Worm (Caenorhabditis elegans) whole organism, L3 larva: ENCODE results near the gene str-27.

Experiments
- ZK546.5 ChIP-seq: sonication (generic microtip); optimal IDR thresholded peaks from 2 replicates; lab custom pipeline; 2017; ENCODE audit warnings: missing biosample characterization, missing genetic modification characterization
- aly-2 ChIP-seq: fragments of 150-350 bp; optimal IDR thresholded peaks from 2 replicates; lab custom pipeline; 2014; ENCODE audit warnings: missing biosample characterization, missing genetic modification characterization
- ama-1 ChIP-seq: fragments of 150-350 bp; optimal IDR thresholded peaks from 2 replicates; lab custom pipeline; 2018
- ceh-28 ChIP-seq: fragments of 150-350 bp; optimal IDR thresholded peaks from 2 replicates; lab custom pipeline; 2014; ENCODE audit warnings: missing biosample characterization, missing genetic modification reagents, missing genetic modification characterization
- ceh-9 ChIP-seq: sonication (generic microtip); optimal IDR thresholded peaks from 2 replicates; lab custom pipeline; 2018; ENCODE audit warnings: missing biosample characterization, missing genetic modification characterization
- egl-27 ChIP-seq: sonication (generic microtip); optimal IDR thresholded peaks from 4 replicates; lab custom pipeline; 2017; ENCODE audit warnings: missing biosample characterization, missing genetic modification reagents, missing genetic modification characterization
- egl-5 ChIP-seq: fragments of 150-350 bp; optimal IDR thresholded peaks from 2 replicates; lab custom pipeline; 2017; ENCODE audit warnings: missing biosample characterization, missing genetic modification reagents, missing genetic modification characterization, inconsistent platforms
- elt-1 ChIP-seq: fragments of 150-350 bp; optimal IDR thresholded peaks from 2 replicates; lab custom pipeline; 2014; ENCODE audit warnings: missing biosample characterization, missing genetic modification characterization
- elt-2 ChIP-seq: sonication (generic microtip); optimal IDR thresholded peaks from 2 replicates; lab custom pipeline; 2016; ENCODE audit warnings: missing genetic modification reagents, mild to moderate bottlenecking, missing genetic modification characterization, missing compliant biosample characterization
- elt-3 ChIP-seq, 3 experiments: fragments of 150-350 bp in 1 of 3; sonication (generic microtip) in 2 of 3; optimal IDR thresholded peaks; 2 replicates in 2 of 3; 4 replicates in 1 of 3; lab custom pipeline; 2014 to 2017; ENCODE audit warnings: missing biosample characterization in 3 of 3, missing genetic modification characterization in 3 of 3
- fkh-10 ChIP-seq: sonication (generic microtip); optimal IDR thresholded peaks from 2 replicates; lab custom pipeline; 2017; ENCODE audit warnings: missing biosample characterization, missing genetic modification reagents, missing genetic modification characterization
- fkh-2 ChIP-seq: fragments of 150-350 bp; optimal IDR thresholded peaks from 2 replicates; lab custom pipeline; 2014; ENCODE audit warnings: missing biosample characterization, missing genetic modification reagents, missing genetic modification characterization
- hmg-11 ChIP-seq: sonication (generic microtip); optimal IDR thresholded peaks from 2 replicates; lab custom pipeline; 2016; ENCODE audit warnings: missing genetic modification characterization, missing compliant biosample characterization
- jun-1 ChIP-seq: fragments of 150-350 bp; optimal IDR thresholded peaks from 2 replicates; lab custom pipeline; 2014; ENCODE audit warnings: missing biosample characterization, missing genetic modification reagents, missing genetic modification characterization
- lin-15B ChIP-seq: fragments of 150-350 bp; optimal IDR thresholded peaks from 2 replicates; lab custom pipeline; 2014; ENCODE audit warnings: missing biosample characterization, missing genetic modification characterization
- lin-39 ChIP-seq: fragments of 150-350 bp; optimal IDR thresholded peaks from 2 replicates; lab custom pipeline; 2018; ENCODE audit warnings: missing biosample characterization, missing genetic modification reagents, missing genetic modification characterization
- lsy-12 ChIP-seq: sonication (generic microtip); optimal IDR thresholded peaks from 2 replicates; lab custom pipeline; 2016; ENCODE audit warnings: mild to moderate bottlenecking, missing genetic modification characterization, missing compliant biosample characterization
- mdl-1 ChIP-seq: fragments of 150-350 bp; optimal IDR thresholded peaks from 2 replicates; lab custom pipeline; 2014; ENCODE audit warnings: missing biosample characterization, missing genetic modification characterization
- mml-1 ChIP-seq: fragments of 150-350 bp; sonication (generic microtip); optimal IDR thresholded peaks from 3 replicates; lab custom pipeline; 2014; ENCODE audit warnings: missing biosample characterization, missing genetic modification characterization
- nhr-23 ChIP-seq: fragments of 150-350 bp; optimal IDR thresholded peaks from 2 replicates; lab custom pipeline; 2014; ENCODE audit warnings: missing biosample characterization, missing genetic modification reagents, missing genetic modification characterization
- nhr-237 ChIP-seq: fragments of 150-350 bp; optimal IDR thresholded peaks from 2 replicates; lab custom pipeline; 2014; ENCODE audit warnings: missing biosample characterization, missing genetic modification characterization
- nhr-28 ChIP-seq: fragments of 150-350 bp; optimal IDR thresholded peaks from 2 replicates; lab custom pipeline; 2014; ENCODE audit warnings: missing biosample characterization, missing genetic modification characterization
- nhr-43 ChIP-seq: sonication (generic microtip); optimal IDR thresholded peaks from 2 replicates; lab custom pipeline; 2016; ENCODE audit warnings: mild to moderate bottlenecking, missing genetic modification characterization, missing compliant biosample characterization; ENCODE audit not compliant: poor library complexity, severe bottlenecking
- nhr-67 ChIP-seq: fragments of 150-350 bp; optimal IDR thresholded peaks from 2 replicates; lab custom pipeline; 2014; ENCODE audit warnings: missing biosample characterization, missing genetic modification characterization
- nhr-76 ChIP-seq: fragments of 150-350 bp; sonication (generic microtip); optimal IDR thresholded peaks from 5 replicates; lab custom pipeline; 2014; ENCODE audit warnings: missing biosample characterization, missing genetic modification characterization
- nhr-77 ChIP-seq: fragments of 150-350 bp; optimal IDR thresholded peaks from 2 replicates; lab custom pipeline; 2014; ENCODE audit warnings: missing biosample characterization, missing genetic modification characterization
- pqm-1 ChIP-seq: fragments of 150-350 bp; optimal IDR thresholded peaks from 2 replicates; lab custom pipeline; 2017; ENCODE audit warnings: missing biosample characterization, missing genetic modification characterization, inconsistent platforms
- sea-2 ChIP-seq: fragments of 150-350 bp; sonication (generic microtip); optimal IDR thresholded peaks from 4 replicates; lab custom pipeline; 2014; ENCODE audit warnings: missing biosample characterization, missing genetic modification reagents, missing genetic modification characterization
- skn-1 ChIP-seq: fragments of 150-350 bp; optimal IDR thresholded peaks from 2 replicates; lab custom pipeline; 2014; ENCODE audit warnings: missing biosample characterization, missing genetic modification characterization
- snpc-4 ChIP-seq: fragments of 150-350 bp; optimal IDR thresholded peaks from 2 replicates; lab custom pipeline; 2014; ENCODE audit warnings: missing biosample characterization, missing genetic modification characterization
- tbx-2 ChIP-seq: sonication (generic microtip); optimal IDR thresholded peaks from 2 replicates; lab custom pipeline; 2016; ENCODE audit warnings: mild to moderate bottlenecking, missing genetic modification characterization, missing compliant biosample characterization
- unc-39 ChIP-seq: sonication (generic microtip); optimal IDR thresholded peaks from 4 replicates; lab custom pipeline; 2017; ENCODE audit warnings: missing biosample characterization, missing genetic modification characterization
- unc-62 ChIP-seq: fragments of 150-350 bp; sonication (generic microtip); optimal IDR thresholded peaks from 4 replicates; lab custom pipeline; 2014; ENCODE audit warnings: missing biosample characterization, missing genetic modification reagents, missing genetic modification characterization
- zag-1 ChIP-seq: fragments of 150-350 bp; optimal IDR thresholded peaks from 2 replicates; lab custom pipeline; 2014; ENCODE audit warnings: missing biosample characterization, missing genetic modification characterization
- ztf-4 ChIP-seq: fragments of 150-350 bp; optimal IDR thresholded peaks from 2 replicates; lab custom pipeline; 2014; ENCODE audit warnings: missing biosample characterization, missing genetic modification characterization

str-27 gene

ce11 chrV:15735720-15736119, at the start of gene str-27:
Gene str-27, minus strand, starts transcription at chrV:15735820.
- no peak for TF ChIP-seq elt-2
- no peak for TF ChIP-seq lin-39 (tag; lab: Kevin White, UChicago)
- TF ChIP-seq sea-2 (GFP tag; lab: Kevin White, UChicago) = no peak
- no peak for TF ChIP-seq unc-62 (GFP tag; lab: Kevin White, UChicago)
- TF ChIP-seq nhr-76 (tag; lab: Kevin White, UChicago) = no peak
- TF ChIP-seq jun-1 = no peak
- no peak for TF ChIP-seq ceh-28 (tag; lab: Kevin White, UChicago)
- TF ChIP-seq ztf-4 (tag; lab: Kevin White, UChicago) = no peak
- no peak for TF ChIP-seq pqm-1 (tag; lab: Kevin White, UChicago)
- TF ChIP-seq fkh-2 = no peak
- TF ChIP-seq unc-39 (tag; lab: Kevin White, UChicago) = no peak
- TF ChIP-seq egl-27 (tag; lab: Kevin White, UChicago) = no peak
- TF ChIP-seq hmg-11 (tag; lab: Kevin White, UChicago) = no peak
- no peak for TF ChIP-seq snpc-4 (tag; lab: Kevin White, UChicago)
- TF ChIP-seq ama-1 (lab: Kevin White, UChicago) = no peak
- no peak for TF ChIP-seq aly-2 (tag; lab: Kevin White, UChicago)
- no peak for TF ChIP-seq fkh-10 (GFP tag; lab: Kevin White, UChicago)
- TF ChIP-seq, all 47 proteins: peak for 0

ce11 chrV:15782494-15782893, 46.9 kb upstream of the str-27 start, which contains the start of gene T26E4.3:
Gene T26E4.3, plus strand, starts transcription at chrV:15782794.
- TF ChIP-seq fkh-10 (GFP tag; lab: Kevin White, UChicago) (no peak), fkh-2 (no peak), mdl-1 (tag; lab: Kevin White, UChicago) (no peak), pqm-1 (tag; lab: Kevin White, UChicago) (no peak), skn-1 (no peak), elt-1 (no peak), nhr-28 (tag; lab: Kevin White, UChicago) (no peak), nhr-237 (tag; lab: Kevin White, UChicago) (no peak), tbx-2 (tag; lab: Kevin White, UChicago) (no peak), lin-15B (tag; lab: Kevin White, UChicago) (no peak), ceh-9 (tag; lab: Kevin White, UChicago) (no peak), nhr-23 (tag; lab: Kevin White, UChicago) (no peak), ztf-4 (tag; lab: Kevin White, UChicago) (no peak), sea-2 (GFP tag; lab: Kevin White, UChicago) (no peak), nhr-77 (tag; lab: Kevin White, UChicago) (no peak), nhr-67 (no peak)

- no peak for TF ChIP-seq unc-39 (tag; lab: Kevin White, UChicago)
- no peak for TF ChIP-seq egl-5 (tag; lab: Kevin White, UChicago)
- TF ChIP-seq egl-27 (tag; lab: Kevin White, UChicago) = no peak
- TF ChIP-seq nhr-237 (tag; lab: Kevin White, UChicago) = no peak
- TF ChIP-seq lin-15B (tag; lab: Kevin White, UChicago) = no peak
- no peak for TF ChIP-seq ama-1 (lab: Kevin White, UChicago)
- TF ChIP-seq, all 47 proteins: peak for 0
Measured at ce11 chrV:15781086-15781485, 45.5 kb upstream of the str-27 start, which contains the start of gene T26E4.2. Gene T26E4.2, plus strand, starts transcription at chrV:15781386.

- TF ChIP-seq skn-1 (no peak), lsy-12 (no peak), nhr-23 (tag; lab: Kevin White, UChicago) (no peak), zag-1 (tag; lab: Kevin White, UChicago) (no peak), elt-3 (tag; optimal IDR thresholded peaks at IDR 0.05; lab: Kevin White, UChicago) (no peak), egl-5 (tag; lab: Kevin White, UChicago) (no peak), ZK546.5 (tag; lab: Kevin White, UChicago) (no peak), jun-1 (no peak), mml-1 (tag; lab: Kevin White, UChicago) (no peak), nhr-43 (tag; lab: Kevin White, UChicago) (no peak), nhr-67 (no peak), aly-2 (tag; lab: Kevin White, UChicago) (no peak)
Measured at ce11 chrV:15779128-15779729, 43.6 kb upstream of the str-27 start, which contains the start of the genes nhr-285 and irld-52. Gene nhr-285, minus strand, starts transcription at chrV:15779228. Gene irld-52, plus strand, starts transcription at chrV:15779679.
